Worm (Caenorhabditis elegans): ENCODE data around the gene R10E11.5.

ce11 chrIII:9743239-9743638 is 46.2 kb downstream of the R10E11.5 start, which contains the start of gene T05G5.1:
- no peak for TF ChIP-seq T22C8.4 (GFP tag; IDR thresholded peaks at IDR 0.05)
- no peak for TF ChIP-seq ref-1 (GFP tag; conservative IDR thresholded peaks at IDR 0.05)
- TF ChIP-seq cog-1 (tag; optimal IDR thresholded peaks at IDR 0.05), result no peak
- no peak for TF ChIP-seq klf-2 (GFP tag; conservative IDR thresholded peaks at IDR 0.05)
- TF ChIP-seq flt-1 (GFP tag; IDR thresholded peaks at IDR 0.05), result no peak
- TF ChIP-seq med-1 (GFP tag; optimal IDR thresholded peaks at IDR 0.05; ENCODE audit: insufficient read depth), result no peak
- no peak for TF ChIP-seq tab-1 (GFP tag; IDR thresholded peaks at IDR 0.05)
- TF ChIP-seq ztf-29 (GFP tag; IDR thresholded peaks at IDR 0.05), result no peak
- TF ChIP-seq ztf-23 (GFP tag; IDR thresholded peaks at IDR 0.05), result no peak

Data from whole organism, midembryonic.